Worm (Caenorhabditis elegans) whole organism, L4 larva: ENCODE results near the gene Y37A1A.2.

Experiments
- F26F4.8 ChIP-seq: fragments of 200-800 bp; sonication (Bioruptor generic); conservative IDR thresholded peaks from 2 replicates; pipeline ENCODE4 v1.3.6; 2022; ENCODE audit warnings: missing genetic modification characterization, missing compliant biosample characterization
- F37D6.2 ChIP-seq: sonication (generic microtip); optimal IDR thresholded peaks from 2 replicates; lab custom pipeline; 2016; ENCODE audit warnings: mild to moderate bottlenecking, missing genetic modification characterization, missing compliant biosample characterization
- R02D3.7 ChIP-seq: fragments of 150-350 bp; sonication (generic microtip); optimal IDR thresholded peaks from 3 replicates; lab custom pipeline; 2014; ENCODE audit warnings: missing biosample characterization, missing genetic modification characterization
- T26A8.4 ChIP-seq: fragments of 200-800 bp; sonication (Bioruptor generic); IDR thresholded peaks from 2 replicates; pipeline ENCODE4 v1.3.6; 2022; ENCODE audit warnings: missing genetic modification characterization, missing compliant biosample characterization
- Y75B8A.6 ChIP-seq: fragments of 200-800 bp; sonication (Bioruptor generic); IDR thresholded peaks from 2 replicates; pipeline ENCODE4 v1.3.6; 2022; ENCODE audit warnings: missing genetic modification reagents, missing genetic modification characterization, missing compliant biosample characterization
- ZK337.2 ChIP-seq: fragments of 200-800 bp; sonication (Bioruptor generic); IDR thresholded peaks from 2 replicates; pipeline ENCODE4 v1.3.6; 2022; ENCODE audit warnings: missing genetic modification reagents, missing genetic modification characterization, missing compliant biosample characterization
- arid-1 ChIP-seq: fragments of 200-800 bp; sonication (Bioruptor generic); conservative IDR thresholded peaks from 2 replicates; pipeline ENCODE4 v1.3.6; 2022; ENCODE audit warnings: missing genetic modification reagents, missing genetic modification characterization, missing compliant biosample characterization
- ceh-28 ChIP-seq: fragments of 150-350 bp; optimal IDR thresholded peaks from 2 replicates; lab custom pipeline; 2014; ENCODE audit warnings: missing biosample characterization, missing genetic modification reagents, missing genetic modification characterization
- ceh-32 ChIP-seq: sonication (generic microtip); optimal IDR thresholded peaks from 2 replicates; lab custom pipeline; 2016; ENCODE audit warnings: mild to moderate bottlenecking, missing genetic modification characterization, missing compliant biosample characterization; ENCODE audit not compliant: poor library complexity
- ceh-82 ChIP-seq: sonication (generic microtip); optimal IDR thresholded peaks from 2 replicates; lab custom pipeline; 2017; ENCODE audit warnings: missing biosample characterization, missing genetic modification characterization
- ces-1 ChIP-seq: fragments of 150-350 bp; sonication (generic microtip); optimal IDR thresholded peaks from 4 replicates; lab custom pipeline; 2014; ENCODE audit warnings: missing biosample characterization, missing genetic modification reagents, missing genetic modification characterization
- cey-2 ChIP-seq: sonication (generic microtip); optimal IDR thresholded peaks from 3 replicates; lab custom pipeline; 2017; ENCODE audit warnings: missing genetic modification characterization, mild to moderate bottlenecking, missing compliant biosample characterization, antibody characterized with exemption, borderline replicate concordance; ENCODE audit not compliant: insufficient read depth
- ctbp-1 ChIP-seq: fragments of 200-800 bp; sonication (Bioruptor generic); IDR thresholded peaks from 2 replicates; pipeline ENCODE4 v1.3.6; 2022; ENCODE audit warnings: missing genetic modification reagents, missing genetic modification characterization, missing compliant biosample characterization
- daf-16 ChIP-seq, 3 experiments: sonication (generic microtip); optimal IDR thresholded peaks; 2 replicates each; lab custom pipeline; 2016 to 2017; ENCODE audit warnings: missing genetic modification characterization in 3 of 3, missing genetic modification reagents in 3 of 3, mild to moderate bottlenecking in 2 of 3, missing compliant biosample characterization in 2 of 3, missing biosample characterization in 1 of 3, moderate library complexity in 1 of 3
- daf-19 ChIP-seq: fragments of 200-800 bp; sonication (Bioruptor generic); conservative IDR thresholded peaks from 2 replicates; pipeline ENCODE4 v1.3.6; 2022; ENCODE audit warnings: missing genetic modification characterization, missing compliant biosample characterization
- dmd-6 ChIP-seq: fragments of 200-800 bp; sonication (Bioruptor generic); IDR thresholded peaks from 2 replicates; pipeline ENCODE4 v1.3.6; 2022; ENCODE audit warnings: missing genetic modification reagents, missing genetic modification characterization, missing compliant biosample characterization
- dmd-9 ChIP-seq: fragments of 200-800 bp; sonication (Bioruptor generic); IDR thresholded peaks from 2 replicates; pipeline ENCODE4 v1.3.6; 2022; ENCODE audit warnings: missing genetic modification reagents, missing genetic modification characterization, missing compliant biosample characterization
- duxl-1 ChIP-seq: sonication (generic microtip); optimal IDR thresholded peaks from 2 replicates; lab custom pipeline; 2016; ENCODE audit warnings: mild to moderate bottlenecking, missing genetic modification characterization, moderate library complexity, missing compliant biosample characterization; ENCODE audit not compliant: poor library complexity
- dve-1 ChIP-seq: sonication (generic microtip); optimal IDR thresholded peaks from 2 replicates; lab custom pipeline; 2017; ENCODE audit warnings: antibody characterized with exemption, mild to moderate bottlenecking, missing genetic modification characterization, missing compliant biosample characterization; ENCODE audit not compliant: insufficient read depth
- egl-43 ChIP-seq: fragments of 200-800 bp; sonication (Bioruptor generic); IDR thresholded peaks from 2 replicates; pipeline ENCODE4 v1.3.6; 2022; ENCODE audit warnings: missing genetic modification reagents, missing genetic modification characterization, missing compliant biosample characterization
- fos-1 ChIP-seq: fragments of 150-350 bp; optimal IDR thresholded peaks from 2 replicates; lab custom pipeline; 2014; ENCODE audit warnings: missing biosample characterization, missing genetic modification characterization
- hif-1 ChIP-seq, 2 experiments: sonication (generic microtip); optimal IDR thresholded peaks; 2 replicates each; lab custom pipeline; 2016 to 2017; ENCODE audit warnings: missing compliant biosample characterization in 2 of 2, missing genetic modification characterization in 2 of 2, missing genetic modification reagents in 2 of 2, missing genotype in 2 of 2, mild to moderate bottlenecking in 1 of 2
- hlh-11 ChIP-seq: fragments of 200-800 bp; sonication (Bioruptor generic); optimal IDR thresholded peaks from 2 replicates; lab custom pipeline; 2018; ENCODE audit warnings: mild to moderate bottlenecking, missing genetic modification characterization, missing compliant biosample characterization
- hlh-30 ChIP-seq: sonication (generic microtip); optimal IDR thresholded peaks from 2 replicates; lab custom pipeline; 2017; ENCODE audit warnings: antibody characterized with exemption, mild to moderate bottlenecking, missing genetic modification characterization, missing compliant biosample characterization; ENCODE audit not compliant: insufficient read depth
- lim-7 ChIP-seq: fragments of 200-800 bp; sonication (Bioruptor generic); IDR thresholded peaks from 2 replicates; pipeline ENCODE4 v1.3.6; 2022; ENCODE audit warnings: missing genetic modification characterization, missing compliant biosample characterization
- lin-1 ChIP-seq: fragments of 200-800 bp; sonication (Bioruptor generic); IDR thresholded peaks from 2 replicates; pipeline ENCODE4 v1.3.6; 2022; ENCODE audit warnings: missing genetic modification reagents, missing genetic modification characterization, missing compliant biosample characterization
- madf-5 ChIP-seq, 2 experiments: fragments of 200-800 bp; sonication (Bioruptor generic); IDR thresholded peaks; 2 replicates each; pipeline ENCODE4 v1.3.6; 2022; ENCODE audit warnings: missing compliant biosample characterization in 2 of 2, missing genetic modification characterization in 2 of 2
- mdl-1 ChIP-seq, 2 experiments: fragments of 150-350 bp in 1 of 2; sonication (generic microtip) in 1 of 2; optimal IDR thresholded peaks; 2 replicates each; lab custom pipeline; 2014 to 2017; ENCODE audit warnings: missing biosample characterization in 2 of 2, missing genetic modification characterization in 2 of 2
- mxl-3 ChIP-seq: fragments of 200-800 bp; sonication (Bioruptor generic); optimal IDR thresholded peaks from 2 replicates; lab custom pipeline; 2018; ENCODE audit warnings: mild to moderate bottlenecking, missing genetic modification characterization, missing compliant biosample characterization
- nhr-102 ChIP-seq: sonication (generic microtip); optimal IDR thresholded peaks from 2 replicates; lab custom pipeline; 2016; ENCODE audit warnings: mild to moderate bottlenecking, missing genetic modification characterization, moderate library complexity, missing compliant biosample characterization
- nhr-28 ChIP-seq: fragments of 150-350 bp; optimal IDR thresholded peaks from 2 replicates; lab custom pipeline; 2014; ENCODE audit warnings: missing biosample characterization, missing genetic modification characterization
- nhr-48 ChIP-seq: sonication (generic microtip); optimal IDR thresholded peaks from 2 replicates; lab custom pipeline; 2016; ENCODE audit warnings: mild to moderate bottlenecking, missing genetic modification characterization, missing compliant biosample characterization
- nhr-76 ChIP-seq: fragments of 150-350 bp; optimal IDR thresholded peaks from 2 replicates; lab custom pipeline; 2014; ENCODE audit warnings: missing biosample characterization, missing genetic modification characterization
- php-3 ChIP-seq: fragments of 200-800 bp; sonication (Bioruptor generic); IDR thresholded peaks from 2 replicates; pipeline ENCODE4 v1.3.6; 2022; ENCODE audit warnings: missing genetic modification reagents, missing genetic modification characterization, missing compliant biosample characterization
- rbr-2 ChIP-seq: sonication (generic microtip); optimal IDR thresholded peaks from 2 replicates; lab custom pipeline; 2016; ENCODE audit warnings: missing genotype, missing genetic modification characterization, missing compliant biosample characterization
- saeg-2 ChIP-seq: fragments of 200-800 bp; sonication (Bioruptor generic); IDR thresholded peaks from 2 replicates; pipeline ENCODE4 v1.3.6; 2022; ENCODE audit warnings: missing genetic modification reagents, missing genetic modification characterization, missing compliant biosample characterization
- sdz-12 ChIP-seq: fragments of 200-800 bp; sonication (Bioruptor generic); optimal IDR thresholded peaks from 2 replicates; lab custom pipeline; 2018; ENCODE audit warnings: mild to moderate bottlenecking, missing genetic modification characterization, missing compliant biosample characterization
- set-16 ChIP-seq: fragments of 200-800 bp; sonication (Bioruptor generic); IDR thresholded peaks from 2 replicates; pipeline ENCODE4 v1.3.6; 2022; ENCODE audit warnings: missing genetic modification reagents, missing genetic modification characterization, missing compliant biosample characterization
- spr-1 ChIP-seq: sonication (generic microtip); optimal IDR thresholded peaks from 2 replicates; lab custom pipeline; 2016; ENCODE audit warnings: mild to moderate bottlenecking, missing genetic modification characterization, missing compliant biosample characterization
- unc-39 ChIP-seq: sonication (generic microtip); optimal IDR thresholded peaks from 2 replicates; lab custom pipeline; 2017; ENCODE audit warnings: missing biosample characterization, missing genetic modification characterization
- vab-7 ChIP-seq: fragments of 200-800 bp; sonication (Bioruptor generic); IDR thresholded peaks from 2 replicates; pipeline ENCODE4 v1.3.6; 2022; ENCODE audit warnings: missing genetic modification reagents, missing genetic modification characterization, missing compliant biosample characterization
- zfp-3 ChIP-seq: fragments of 200-800 bp; sonication (Bioruptor generic); conservative IDR thresholded peaks from 2 replicates; pipeline ENCODE4 v1.3.6; 2022; ENCODE audit warnings: missing genetic modification reagents, missing genetic modification characterization, missing compliant biosample characterization
- zip-2 ChIP-seq: fragments of 150-350 bp; optimal IDR thresholded peaks from 2 replicates; lab custom pipeline; 2014; ENCODE audit warnings: missing biosample characterization, missing genetic modification characterization
- ztf-11 ChIP-seq: fragments of 150-350 bp; optimal IDR thresholded peaks from 2 replicates; lab custom pipeline; 2014; ENCODE audit warnings: missing biosample characterization, missing genetic modification characterization

The Y37A1A.2 gene

DNA sequence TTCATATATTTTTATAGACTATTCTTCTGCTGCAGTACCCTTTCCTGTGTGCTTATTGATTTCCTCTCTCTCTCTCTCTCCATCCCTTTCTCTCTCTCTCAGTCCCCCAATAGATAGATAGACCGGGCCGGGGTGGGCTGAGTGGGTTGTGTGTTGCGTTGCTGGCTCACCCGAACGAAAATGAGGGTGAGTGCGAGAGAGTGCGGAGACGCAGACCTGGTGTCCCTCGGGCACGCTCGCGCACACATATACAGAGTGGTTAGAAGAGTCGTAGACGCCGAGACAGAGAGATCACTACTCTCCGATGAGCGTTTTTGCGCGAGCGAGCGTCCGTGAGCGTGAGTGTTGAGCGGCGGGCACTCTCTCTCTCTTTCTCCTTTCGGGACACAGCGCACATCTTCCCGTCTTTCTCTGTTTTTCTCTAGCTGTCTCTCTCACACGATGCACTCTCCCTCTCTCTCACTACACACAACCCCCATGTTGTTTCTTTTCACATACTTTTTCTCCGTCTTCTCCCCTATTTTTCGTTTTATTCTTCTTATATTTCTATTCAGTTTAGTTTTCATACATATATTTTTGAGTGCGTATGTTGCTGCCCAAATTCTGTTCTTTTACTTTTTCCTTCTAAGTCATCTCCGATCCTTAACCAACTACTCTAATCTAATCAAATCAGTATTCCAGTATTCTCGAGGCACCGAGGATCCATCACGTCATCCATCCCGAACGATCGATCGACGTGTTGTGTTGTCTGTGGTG, 25.2 kb downstream of the Y37A1A.2 start, which contains the start of gene lin-66 (continued):
- TF ChIP-seq zfp-3 (no peak), set-16 (GFP tag; lab: Robert Waterston, UW) (peak; percentile 98), ztf-11 (tag; lab: Kevin White, UChicago) (no peak), ctbp-1 (GFP tag; lab: Robert Waterston, UW) (peak; percentile 86), rbr-2 (tag; lab: Kevin White, UChicago) (peak; percentile 95), dmd-6 (GFP tag; lab: Robert Waterston, UW) (peak; percentile 85), vab-7 (GFP tag; lab: Robert Waterston, UW) (peak; percentile 66), T26A8.4 (peak; percentile 84), madf-5 (GFP tag; IDR thresholded peaks at IDR 0.05; lab: Robert Waterston, UW) (0 out of 4 replicates have a peak, but pooled peaks of 1 of the 2 experiments have one; percentile 66), saeg-2 (GFP tag; lab: Robert Waterston, UW) (0 out of 2 replicates have a peak, but pooled peaks have one; percentile 14), mdl-1 (tag; optimal IDR thresholded peaks at IDR 0.05; lab: Kevin White, UChicago) (peak; percentile 87 to 92), ceh-28 (tag; lab: Kevin White, UChicago) (peak; percentile 51), F26F4.8 (GFP tag; lab: Robert Waterston, UW) (no peak), lin-1 (GFP tag; lab: Robert Waterston, UW) (peak; percentile 68; the same call in 1 of the 2 replicates), egl-43 (GFP tag; lab: Robert Waterston, UW) (peak; percentile 84), dve-1 (tag; lab: Kevin White, UChicago) (peak; percentile 79), nhr-76 (tag; lab: Kevin White, UChicago) (no peak), nhr-28 (peak; percentile 54), nhr-48 (tag; lab: Kevin White, UChicago) (peak; percentile 82), hlh-30 (tag; lab: Kevin White, UChicago) (peak; percentile 87), ces-1 (GFP tag; lab: Kevin White, UChicago) (no peak), Y75B8A.6 (no peak), ceh-32 (peak; percentile 78), duxl-1 (tag; lab: Kevin White, UChicago) (peak; percentile 22), ZK337.2 (GFP tag; lab: Robert Waterston, UW) (no peak), sdz-12 (peak; percentile 81), ceh-82 (tag; lab: Kevin White, UChicago) (no peak), lim-7 (GFP tag; lab: Robert Waterston, UW) (peak; percentile 50; the same call in 1 of the 2 replicates), nhr-102 (tag; lab: Kevin White, UChicago) (peak; percentile 73), R02D3.7 (tag; lab: Kevin White, UChicago) (no peak), hlh-11 (tag; lab: Kevin White, UChicago) (peak; percentile 95), php-3 (peak; percentile 61; the same call in 1 of the 2 replicates), unc-39 (tag; lab: Kevin White, UChicago) (no peak), mxl-3 (GFP tag; lab: Kevin White, UChicago) (peak; percentile 84), dmd-9 (GFP tag; lab: Robert Waterston, UW) (0 out of 2 replicates have a peak, but pooled peaks have one; percentile 30), daf-19 (GFP tag; lab: Robert Waterston, UW) (no peak), arid-1 (GFP tag; lab: Robert Waterston, UW) (peak; percentile 60; the same call in 1 of the 2 replicates), spr-1 (tag; lab: Kevin White, UChicago) (peak; percentile 72), cey-2 (tag; lab: Kevin White, UChicago) (peak; percentile 58), fos-1 (no peak), hif-1 (tag; optimal IDR thresholded peaks at IDR 0.05; lab: Kevin White, UChicago) (peak; percentile 27 to 87), daf-16 (GFP tag; optimal IDR thresholded peaks at IDR 0.05; lab: Kevin White, UChicago) (peak; percentile 56 to 64), daf-16 (tag; optimal IDR thresholded peaks at IDR 0.05; lab: Kevin White, UChicago) (peak; percentile 67), zip-2 (no peak), F37D6.2 (tag; lab: Kevin White, UChicago) (peak; percentile 81)
